In genomic region chr3R:18242089-18242955, dm6 we compare ENCODE assay signal across 4 fruit fly cellular contexts.
A peak's percentile ranks its signal among the peaks of the same experiment; 100 is the strongest.
TF ChIP-seq lines count a peak whose summit lies in the region.

Gene CG7156 (minus strand): TSS chr3R:18242159.
Gene 14-3-3epsilon (plus strand): TSS chr3R:18242531.

TF ChIP-seq in whole organism, adult, 20 proteins besides CTCF, POLR2A, EP300 and RAD21 (continued from another document):
- TF ChIP-seq cnc (optimal IDR thresholded peaks at IDR 0.05; lab: Kevin White, UChicago) (no peak), CG12768 (GFP tag; optimal IDR thresholded peaks at IDR 0.05; lab: Kevin White, UChicago) (peak; percentile 25)

TF ChIP-seq in whole organism, embryonic, 481 proteins besides CTCF, POLR2A, EP300 and RAD21 (continued from another document and continues in another):
- TF ChIP-seq Nf-YA (GFP tag; IDR thresholded peaks at IDR 0.05; lab: Robert Waterston, UW) = 0 out of 2 replicates have a peak, but pooled peaks have one; percentile 5
- TF ChIP-seq CG8388 (GFP tag; optimal IDR thresholded peaks at IDR 0.05; lab: Kevin White, UChicago) = peak; percentile 49
- TF ChIP-seq CG1603 (tag; optimal IDR thresholded peaks at IDR 0.05; lab: Kevin White, UChicago) = peak; percentile 18
- TF ChIP-seq nerfin-2 (GFP tag; IDR thresholded peaks at IDR 0.05; lab: Robert Waterston, UW; ENCODE audit: partially characterized antibody) = no peak
- peak; percentile 32 for TF ChIP-seq CHES-1-like (GFP tag; optimal IDR thresholded peaks at IDR 0.05; lab: Kevin White, UChicago)
- TF ChIP-seq prd (optimal IDR thresholded peaks at IDR 0.05; lab: Kevin White, UChicago) = no peak
- TF ChIP-seq prd (GFP tag; IDR thresholded peaks at IDR 0.05; lab: Robert Waterston, UW) = peak; percentile 50; the same call in 1 of the 3 replicates
- TF ChIP-seq CG34422 (GFP tag; IDR thresholded peaks at IDR 0.05; lab: Robert Waterston, UW) = peak; percentile 69; the same call in 2 of the 3 replicates
- peak; percentile 46 for TF ChIP-seq Hmr (GFP tag; optimal IDR thresholded peaks at IDR 0.05; lab: Kevin White, UChicago)
- TF ChIP-seq CG17328 (GFP tag; IDR thresholded peaks at IDR 0.05; lab: Robert Waterston, UW) = peak; percentile 69
- peak; percentile 44 for TF ChIP-seq Fer1 (GFP tag; optimal IDR thresholded peaks at IDR 0.05; lab: Kevin White, UChicago)
- TF ChIP-seq CG34224 (GFP tag; IDR thresholded peaks at IDR 0.05; lab: Robert Waterston, UW; ENCODE audit: partially characterized antibody) = peak; percentile 18; the same call in 1 of the 3 replicates
- TF ChIP-seq Sry-δ (GFP tag; optimal IDR thresholded peaks at IDR 0.05; lab: Kevin White, UChicago) = peak; percentile 72
- peak; percentile 4 for TF ChIP-seq CG16863 (GFP tag; optimal IDR thresholded peaks at IDR 0.05; lab: Kevin White, UChicago)
- peak; percentile 75 for TF ChIP-seq PHDP (tag; optimal IDR thresholded peaks at IDR 0.05; lab: Kevin White, UChicago)
- peak; percentile 15 for TF ChIP-seq CG1233 (GFP tag; optimal IDR thresholded peaks at IDR 0.05; lab: Kevin White, UChicago)
- TF ChIP-seq wek (GFP tag; optimal IDR thresholded peaks at IDR 0.05; lab: Kevin White, UChicago) = peak; percentile 38
- no peak for TF ChIP-seq tio (GFP tag; optimal IDR thresholded peaks at IDR 0.05; lab: Kevin White, UChicago)
- TF ChIP-seq Rx (GFP tag; IDR thresholded peaks at IDR 0.05; lab: Robert Waterston, UW) = no peak
- no peak for TF ChIP-seq luna (GFP tag; optimal IDR thresholded peaks at IDR 0.05; lab: Kevin White, UChicago)
- TF ChIP-seq CG1602 (GFP tag; optimal IDR thresholded peaks at IDR 0.05; lab: Kevin White, UChicago) = peak; percentile 30
- peak; percentile 35 for TF ChIP-seq row (GFP tag; IDR thresholded peaks at IDR 0.05; lab: Robert Waterston, UW)
- peak; percentile 52 for TF ChIP-seq Ptx1 (GFP tag; IDR thresholded peaks at IDR 0.05; lab: Robert Waterston, UW)
- TF ChIP-seq fu2 (GFP tag; optimal IDR thresholded peaks at IDR 0.05; lab: Kevin White, UChicago) = no peak
- TF ChIP-seq bbx (GFP tag; IDR thresholded peaks at IDR 0.05; lab: Robert Waterston, UW; ENCODE audit: partially characterized antibody) = peak; percentile 49
- TF ChIP-seq salm (tag; optimal IDR thresholded peaks at IDR 0.05; lab: Kevin White, UChicago) = peak; percentile 28
- peak; percentile 25; the same call in 1 of the 2 replicates for TF ChIP-seq onecut (GFP tag; IDR thresholded peaks at IDR 0.05; lab: Robert Waterston, UW)
- TF ChIP-seq mld (GFP tag; IDR thresholded peaks at IDR 0.05; lab: Robert Waterston, UW; ENCODE audit: partially characterized antibody) = 0 out of 3 replicates have a peak, but pooled peaks have one; percentile 26
- TF ChIP-seq fd3F (GFP tag; optimal IDR thresholded peaks at IDR 0.05; lab: Kevin White, UChicago) = peak; percentile 41
- TF ChIP-seq Stat92E (GFP tag; optimal IDR thresholded peaks at IDR 0.05; lab: Kevin White, UChicago) = peak in 1 of 3 experiments; percentile 63
- peak; percentile 49 for TF ChIP-seq CG31441 (GFP tag; IDR thresholded peaks at IDR 0.05; lab: Robert Waterston, UW)
- TF ChIP-seq stwl (tag; optimal IDR thresholded peaks at IDR 0.05; lab: Kevin White, UChicago) = peak; percentile 12
- TF ChIP-seq bab2 (GFP tag; optimal IDR thresholded peaks at IDR 0.05; lab: Kevin White, UChicago) = peak; percentile 39
- TF ChIP-seq jumu (GFP tag; optimal IDR thresholded peaks at IDR 0.05; lab: Kevin White, UChicago) = peak; percentile 2
- no peak for TF ChIP-seq Blimp-1 (GFP tag; optimal IDR thresholded peaks at IDR 0.05; lab: Kevin White, UChicago)
- TF ChIP-seq sug (tag; optimal IDR thresholded peaks at IDR 0.05; lab: Kevin White, UChicago) = peak; percentile 22
- TF ChIP-seq ind (GFP tag; optimal IDR thresholded peaks at IDR 0.05; lab: Kevin White, UChicago) = peak; percentile 32
- TF ChIP-seq bowl (GFP tag; IDR thresholded peaks at IDR 0.05; lab: Robert Waterston, UW) = no peak
- TF ChIP-seq tgo (GFP tag; IDR thresholded peaks at IDR 0.05; lab: Robert Waterston, UW) = peak; percentile 22; the same call in 1 of the 3 replicates
- TF ChIP-seq CG8924 (tag; optimal IDR thresholded peaks at IDR 0.05; lab: Kevin White, UChicago) = peak; percentile 30
- TF ChIP-seq Ets97D (GFP tag; optimal IDR thresholded peaks at IDR 0.05; lab: Kevin White, UChicago) = peak; percentile 81

TF ChIP-seq in whole organism, prepupa, 60 proteins besides CTCF, POLR2A, EP300 and RAD21 (continued from another document):
- TF ChIP-seq Eip75B (GFP tag; optimal IDR thresholded peaks at IDR 0.05; lab: Kevin White, UChicago) (peak; percentile 23), salr (GFP tag; optimal IDR thresholded peaks at IDR 0.05; lab: Kevin White, UChicago) (no peak), ss (GFP tag; optimal IDR thresholded peaks at IDR 0.05; lab: Kevin White, UChicago) (peak; percentile 42 to 52), Smox (GFP tag; optimal IDR thresholded peaks at IDR 0.05; lab: Kevin White, UChicago) (peak; percentile 28), CG6808 (GFP tag; optimal IDR thresholded peaks at IDR 0.05; lab: Kevin White, UChicago) (peak; percentile 44), CG3919 (GFP tag; optimal IDR thresholded peaks at IDR 0.05; lab: Kevin White, UChicago) (peak; percentile 32), spab (GFP tag; optimal IDR thresholded peaks at IDR 0.05; lab: Kevin White, UChicago) (no peak), CG15336 (GFP tag; IDR thresholded peaks at IDR 0.05; lab: Robert Waterston, UW) (peak; percentile 16; the same call in 1 of the 2 replicates), Eip78C (GFP tag; lab: Kevin White, UChicago) (peak; percentile 77), CG8119 (GFP tag; IDR thresholded peaks at IDR 0.05; lab: Robert Waterston, UW) (peak; percentile 19; the same call in 1 of the 3 replicates), CG6792 (GFP tag; optimal IDR thresholded peaks at IDR 0.05; lab: Kevin White, UChicago) (peak; percentile 17), CG10631 (GFP tag; optimal IDR thresholded peaks at IDR 0.05; lab: Kevin White, UChicago) (peak; percentile 5), Blimp-1 (GFP tag; optimal IDR thresholded peaks at IDR 0.05; lab: Kevin White, UChicago) (peak; percentile 10), CG31627 (GFP tag; optimal IDR thresholded peaks at IDR 0.05; lab: Kevin White, UChicago) (peak; percentile 0)

TF ChIP-seq in whole organism, wandering third instar larva, 38 proteins besides CTCF, POLR2A, EP300 and RAD21 (continued from another document):
- TF ChIP-seq Sp1 (GFP tag; optimal IDR thresholded peaks at IDR 0.05; lab: Kevin White, UChicago) (peak; percentile 42), Hnf4 (GFP tag; optimal IDR thresholded peaks at IDR 0.05; lab: Kevin White, UChicago) (no peak), CG9705 (GFP tag; optimal IDR thresholded peaks at IDR 0.05; lab: Kevin White, UChicago) (no peak), CG32264 (GFP tag; optimal IDR thresholded peaks at IDR 0.05; lab: Kevin White, UChicago) (no peak), h (GFP tag; optimal IDR thresholded peaks at IDR 0.05; lab: Kevin White, UChicago) (peak; percentile 29), pan (optimal IDR thresholded peaks at IDR 0.05; lab: Kevin White, UChicago) (no peak), sage (GFP tag; optimal IDR thresholded peaks at IDR 0.05; lab: Kevin White, UChicago) (no peak), lola (GFP tag; optimal IDR thresholded peaks at IDR 0.05; lab: Kevin White, UChicago) (no peak), Hr83 (GFP tag; optimal IDR thresholded peaks at IDR 0.05; lab: Kevin White, UChicago; ENCODE audit: poor library complexity, severe bottlenecking) (peak; percentile 22), brk (GFP tag; optimal IDR thresholded peaks at IDR 0.05; lab: Kevin White, UChicago) (no peak), usp (GFP tag; optimal IDR thresholded peaks at IDR 0.05; lab: Kevin White, UChicago) (no peak), jim (GFP tag; optimal IDR thresholded peaks at IDR 0.05; lab: Kevin White, UChicago) (peak; percentile 64), psq (GFP tag; optimal IDR thresholded peaks at IDR 0.05; lab: Kevin White, UChicago) (no peak), Abd-B (GFP tag; optimal IDR thresholded peaks at IDR 0.05; lab: Kevin White, UChicago) (no peak), fru (GFP tag; optimal IDR thresholded peaks at IDR 0.05; lab: Kevin White, UChicago) (peak; percentile 28)
